Fruit fly (Drosophila melanogaster): ENCODE measurements around the gene APC7.
A peak's percentile ranks its signal among the peaks of the same experiment; 100 is the strongest.

The APC7 gene

DNA sequence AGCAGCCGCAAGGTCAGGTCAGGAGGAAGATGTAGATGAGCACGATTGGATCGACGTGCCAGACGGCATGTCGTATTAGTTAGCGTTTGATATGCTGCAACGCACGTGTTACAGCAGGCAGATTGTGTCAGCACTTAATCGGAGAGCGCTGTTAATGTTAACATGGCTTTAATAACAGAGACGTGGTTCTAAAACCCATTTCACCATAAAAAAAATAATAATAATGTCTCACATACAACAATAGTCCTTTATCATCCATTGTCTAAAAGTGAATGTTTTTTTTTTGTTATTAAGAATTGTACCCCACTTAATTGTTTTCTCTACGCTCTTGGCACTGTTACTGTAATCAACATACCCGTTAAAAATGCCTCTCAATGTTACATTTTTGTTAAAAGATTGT, 2.3 kb downstream of the APC7 start (continued):
- TF ChIP-seq CG6791 (GFP tag; IDR thresholded peaks at IDR 0.05; ENCODE audit: partially characterized antibody) (peak; percentile 50; the same call in 1 of the 3 replicates), ab (GFP tag; optimal IDR thresholded peaks at IDR 0.05) (no peak), CG34376 (GFP tag; optimal IDR thresholded peaks at IDR 0.05) (peak; percentile 37), CG30431 (GFP tag; optimal IDR thresholded peaks at IDR 0.05) (no peak), CG3838 (GFP tag; optimal IDR thresholded peaks at IDR 0.05) (no peak), CG6854 (GFP tag; optimal IDR thresholded peaks at IDR 0.05) (peak; percentile 72), grn (GFP tag; optimal IDR thresholded peaks at IDR 0.05) (peak; percentile 70), Spps (tag; optimal IDR thresholded peaks at IDR 0.05) (peak; percentile 58), CG17912 (GFP tag; optimal IDR thresholded peaks at IDR 0.05) (no peak), Nf-YB (GFP tag; optimal IDR thresholded peaks at IDR 0.05) (no peak), jigr1 (GFP tag; IDR thresholded peaks at IDR 0.05) (peak; percentile 96), emc (GFP tag; optimal IDR thresholded peaks at IDR 0.05) (peak; percentile 74), Med (GFP tag) (peak; percentile 99), CG13296 (GFP tag; optimal IDR thresholded peaks at IDR 0.05) (peak; percentile 80), CG10979 (tag; optimal IDR thresholded peaks at IDR 0.05) (peak; percentile 80), CG11456 (GFP tag; IDR thresholded peaks at IDR 0.05) (peak; percentile 98), Lim3 (GFP tag; IDR thresholded peaks at IDR 0.05) (peak; percentile 88), D (optimal IDR thresholded peaks at IDR 0.05) (no peak), D (GFP tag; optimal IDR thresholded peaks at IDR 0.05) (peak; percentile 68), br (optimal IDR thresholded peaks at IDR 0.05) (no peak), jumu (GFP tag; optimal IDR thresholded peaks at IDR 0.05) (peak; percentile 90), pum (GFP tag; optimal IDR thresholded peaks at IDR 0.05) (peak; percentile 84), inv (GFP tag; IDR thresholded peaks at IDR 0.05; ENCODE audit: partially characterized antibody) (no peak), HmgD (GFP tag; optimal IDR thresholded peaks at IDR 0.05) (peak; percentile 57), CG17385 (GFP tag; optimal IDR thresholded peaks at IDR 0.05) (peak; percentile 87), CG4424 (GFP tag; optimal IDR thresholded peaks at IDR 0.05) (peak; percentile 86), CG17802 (tag; optimal IDR thresholded peaks at IDR 0.05) (peak; percentile 40), CG9817 (tag; optimal IDR thresholded peaks at IDR 0.05) (no peak), dati (GFP tag; IDR thresholded peaks at IDR 0.05) (peak; percentile 94), CG10654 (GFP tag; optimal IDR thresholded peaks at IDR 0.05) (peak; percentile 84), CG4820 (GFP tag; optimal IDR thresholded peaks at IDR 0.05) (peak; percentile 87), tgo (GFP tag; IDR thresholded peaks at IDR 0.05) (peak; percentile 99), CG13894 (tag; optimal IDR thresholded peaks at IDR 0.05) (peak; percentile 89), CG4328 (GFP tag; optimal IDR thresholded peaks at IDR 0.05) (no peak), CG10147 (GFP tag; optimal IDR thresholded peaks at IDR 0.05) (peak; percentile 90), CG31441 (GFP tag; IDR thresholded peaks at IDR 0.05) (peak; percentile 82), Kr (GFP tag; optimal IDR thresholded peaks at IDR 0.05) (no peak), HLHmδ (GFP tag; optimal IDR thresholded peaks at IDR 0.05) (no peak), CG18011 (GFP tag; optimal IDR thresholded peaks at IDR 0.05) (peak; percentile 99), cas (GFP tag; IDR thresholded peaks at IDR 0.05) (peak; percentile 95), Doc2 (GFP tag; IDR thresholded peaks at IDR 0.05) (peak; percentile 71; the same call in 1 of the 2 replicates), cg (GFP tag; optimal IDR thresholded peaks at IDR 0.05) (no peak), crc (GFP tag; optimal IDR thresholded peaks at IDR 0.05) (peak; percentile 83), her (GFP tag; optimal IDR thresholded peaks at IDR 0.05) (peak; percentile 76), fd96Cb (tag; optimal IDR thresholded peaks at IDR 0.05) (peak; percentile 90), ato (GFP tag; IDR thresholded peaks at IDR 0.05; ENCODE audit: partially characterized antibody) (no peak), ssp (GFP tag; IDR thresholded peaks at IDR 0.05) (peak; percentile 91), Xrp1 (GFP tag; IDR thresholded peaks at IDR 0.05) (peak; percentile 95), Scr (GFP tag; IDR thresholded peaks at IDR 0.05; ENCODE audit: partially characterized antibody) (no peak), lbe (GFP tag; optimal IDR thresholded peaks at IDR 0.05) (peak; percentile 93), C15 (GFP tag; IDR thresholded peaks at IDR 0.05) (peak; percentile 86), CG4707 (GFP tag; optimal IDR thresholded peaks at IDR 0.05) (peak; percentile 58)

All from whole organism, embryonic.